Fruit fly (Drosophila melanogaster) whole organism, embryonic: ENCODE results near the gene dUTPase.

Source experiments
- Antp ChIP-seq: fragments of 200-800 bp; sonication (Bioruptor generic); optimal IDR thresholded peaks from 3 replicates; lab custom pipeline; 2016; ENCODE audit warnings: missing biosample characterization, missing genetic modification characterization
- Bdp1 ChIP-seq: fragments of 200-800 bp; sonication (Bioruptor generic); optimal IDR thresholded peaks from 3 replicates; lab custom pipeline; 2016; ENCODE audit warnings: missing biosample characterization, missing genetic modification characterization
- Bteb2 ChIP-seq: fragments of 200-800 bp; sonication (Bioruptor generic); optimal IDR thresholded peaks from 2 replicates; lab custom pipeline; 2016; ENCODE audit warnings: missing biosample characterization, missing genetic modification characterization
- CG10147 ChIP-seq: fragments of 200-800 bp; sonication (Bioruptor generic); optimal IDR thresholded peaks from 2 replicates; lab custom pipeline; 2019; ENCODE audit warnings: missing biosample characterization, mild to moderate bottlenecking, missing genetic modification characterization, moderate library complexity
- CG10267 ChIP-seq: fragments of 200-800 bp; sonication (Bioruptor generic); optimal IDR thresholded peaks from 2 replicates; lab custom pipeline; 2018; ENCODE audit warnings: missing biosample characterization, mild to moderate bottlenecking, missing genetic modification characterization, moderate library complexity
- CG10321 ChIP-seq: fragments of 200-800 bp; sonication (Bioruptor generic); IDR thresholded peaks from 2 replicates; pipeline ENCODE4 v1.3.6; 2022; ENCODE audit warnings: missing biosample characterization, missing genetic modification characterization
- CG10979 ChIP-seq: fragments of 200-800 bp; sonication (Bioruptor generic); optimal IDR thresholded peaks from 2 replicates; lab custom pipeline; 2018; ENCODE audit warnings: missing biosample characterization, mild to moderate bottlenecking, missing genetic modification characterization, moderate library complexity
- CG11456 ChIP-seq: fragments of 200-800 bp; sonication (Bioruptor generic); IDR thresholded peaks from 3 replicates; pipeline ENCODE4 v1.3.6; 2022; ENCODE audit warnings: missing biosample characterization, missing genetic modification characterization
- CG12155 ChIP-seq: fragments of 200-800 bp; sonication (Bioruptor generic); optimal IDR thresholded peaks from 3 replicates; lab custom pipeline; 2016; ENCODE audit warnings: missing biosample characterization, missing genetic modification characterization
- CG1233 ChIP-seq: fragments of 200-800 bp; sonication (Bioruptor generic); optimal IDR thresholded peaks from 4 replicates; lab custom pipeline; 2018; ENCODE audit warnings: missing biosample characterization, mild to moderate bottlenecking, missing genetic modification characterization
- CG13296 ChIP-seq: fragments of 200-800 bp; sonication (Bioruptor generic); optimal IDR thresholded peaks from 3 replicates; lab custom pipeline; 2018; ENCODE audit warnings: missing biosample characterization, mild to moderate bottlenecking, missing genetic modification characterization
- CG14441 ChIP-seq: fragments of 200-800 bp; sonication (Bioruptor generic); IDR thresholded peaks from 2 replicates; pipeline ENCODE4 v1.3.6; 2022; ENCODE audit warnings: missing biosample characterization, missing genetic modification characterization
- CG15269 ChIP-seq: fragments of 200-800 bp; sonication (Bioruptor generic); optimal IDR thresholded peaks from 2 replicates; lab custom pipeline; 2018; ENCODE audit warnings: missing biosample characterization, mild to moderate bottlenecking, missing genetic modification characterization, moderate library complexity
- CG15696 ChIP-seq: fragments of 200-800 bp; sonication (Bioruptor generic); optimal IDR thresholded peaks from 2 replicates; lab custom pipeline; 2019; ENCODE audit warnings: missing biosample characterization, mild to moderate bottlenecking, missing genetic modification characterization, moderate library complexity
- CG17829 ChIP-seq: fragments of 200-800 bp; optimal IDR thresholded peaks from 2 replicates; lab custom pipeline; 2019; ENCODE audit warnings: missing biosample characterization, mild to moderate bottlenecking, missing genetic modification characterization, moderate library complexity
- CG1832 ChIP-seq: fragments of 200-800 bp; sonication (Bioruptor generic); optimal IDR thresholded peaks from 2 replicates; lab custom pipeline; 2017; ENCODE audit warnings: missing biosample characterization, mild to moderate bottlenecking, missing genetic modification characterization, inconsistent platforms
- CG18619 ChIP-seq: fragments of 200-800 bp; sonication (Bioruptor generic); optimal IDR thresholded peaks from 3 replicates; lab custom pipeline; 2017; ENCODE audit warnings: missing biosample characterization, mild to moderate bottlenecking, missing genetic modification characterization
- CG2120 ChIP-seq: fragments of 200-800 bp; sonication (Bioruptor generic); optimal IDR thresholded peaks from 3 replicates; lab custom pipeline; 2016; ENCODE audit warnings: missing biosample characterization, missing genetic modification characterization
- CG2875 ChIP-seq: fragments of 200-800 bp; sonication (Bioruptor generic); optimal IDR thresholded peaks from 2 replicates; lab custom pipeline; 2017; ENCODE audit warnings: missing biosample characterization, mild to moderate bottlenecking, missing genetic modification characterization, missing genetic modification reagents
- CG3726 ChIP-seq: fragments of 200-800 bp; sonication (Bioruptor generic); IDR thresholded peaks from 3 replicates; pipeline ENCODE4, ENCODE4 v1.3.6; 2022; ENCODE audit warnings: missing biosample characterization, missing genetic modification characterization
- CG5245 ChIP-seq: fragments of 200-800 bp; sonication (Bioruptor generic); optimal IDR thresholded peaks from 3 replicates; lab custom pipeline; 2016; ENCODE audit warnings: missing biosample characterization, missing genetic modification characterization
- CG6765 ChIP-seq: fragments of 200-800 bp; sonication (Bioruptor generic); optimal IDR thresholded peaks from 3 replicates; lab custom pipeline; 2017; ENCODE audit warnings: missing biosample characterization, mild to moderate bottlenecking, missing genetic modification characterization
- CG6854 ChIP-seq: fragments of 200-800 bp; sonication (Bioruptor generic); optimal IDR thresholded peaks from 3 replicates; lab custom pipeline; 2017; ENCODE audit warnings: missing biosample characterization, mild to moderate bottlenecking, missing genetic modification characterization
- CG8290 ChIP-seq, 3 experiments: fragments of 200-800 bp; sonication (Bioruptor generic); optimal IDR thresholded peaks; 2 replicates each; lab custom pipeline; 2016 to 2019; ENCODE audit warnings: missing biosample characterization in 3 of 3, missing genetic modification characterization in 3 of 3, mild to moderate bottlenecking in 2 of 3, moderate library complexity in 1 of 3
- Dfd ChIP-seq, 2 experiments: fragments of >200 bp; optimal IDR thresholded peaks; 2 replicates each; lab custom pipeline; 2017; ENCODE audit warnings: missing biosample characterization in 2 of 2, missing genetic modification characterization in 2 of 2
- E2f2 ChIP-seq: fragments of 200-800 bp; sonication (Bioruptor generic); IDR thresholded peaks from 2 replicates; pipeline ENCODE4 v1.3.6; 2022; ENCODE audit warnings: missing biosample characterization, missing genetic modification characterization
- Elba2 ChIP-seq: fragments of 200-800 bp; sonication (Bioruptor generic); optimal IDR thresholded peaks from 3 replicates; lab custom pipeline; 2016; ENCODE audit warnings: missing biosample characterization, missing genetic modification characterization
- HLH54F ChIP-seq: fragments of 200-800 bp; sonication (Bioruptor generic); optimal IDR thresholded peaks from 3 replicates; lab custom pipeline; 2016; ENCODE audit warnings: missing biosample characterization, missing genetic modification characterization
- Hey ChIP-seq: fragments of 200-800 bp; sonication (Bioruptor generic); optimal IDR thresholded peaks from 3 replicates; lab custom pipeline; 2018; ENCODE audit warnings: missing biosample characterization, mild to moderate bottlenecking, missing genetic modification characterization
- Hsf ChIP-seq: fragments of 200-800 bp; sonication (Bioruptor generic); optimal IDR thresholded peaks from 3 replicates; lab custom pipeline; 2016; ENCODE audit warnings: missing biosample characterization, missing genetic modification characterization
- Neu2 ChIP-seq: fragments of 200-800 bp; sonication (Bioruptor generic); optimal IDR thresholded peaks from 3 replicates; lab custom pipeline; 2016; ENCODE audit warnings: missing biosample characterization, missing genetic modification characterization, borderline replicate concordance
- PHDP ChIP-seq: fragments of 200-800 bp; sonication (Bioruptor generic); optimal IDR thresholded peaks from 3 replicates; lab custom pipeline; 2018; ENCODE audit warnings: missing biosample characterization, mild to moderate bottlenecking, missing genetic modification characterization, moderate library complexity
- Sry-β ChIP-seq: fragments of 200-800 bp; sonication (Bioruptor generic); optimal IDR thresholded peaks from 2 replicates; lab custom pipeline; 2018; ENCODE audit warnings: missing biosample characterization, mild to moderate bottlenecking, missing genetic modification characterization, moderate library complexity
- Sry-δ ChIP-seq: fragments of 200-800 bp; sonication (Bioruptor generic); optimal IDR thresholded peaks from 2 replicates; lab custom pipeline; 2016; ENCODE audit warnings: missing biosample characterization, missing genetic modification characterization
- Xbp1 ChIP-seq: fragments of 200-800 bp; sonication (Bioruptor generic); optimal IDR thresholded peaks from 3 replicates; lab custom pipeline; 2016; ENCODE audit warnings: missing biosample characterization, mild to moderate bottlenecking, missing genetic modification characterization
- bcd ChIP-seq: fragments of 200-800 bp; sonication (Bioruptor generic); optimal IDR thresholded peaks from 2 replicates; lab custom pipeline; 2017; ENCODE audit warnings: missing biosample characterization, mild to moderate bottlenecking, missing genetic modification characterization
- btn ChIP-seq: fragments of 200-800 bp; sonication (Bioruptor generic); optimal IDR thresholded peaks from 2 replicates; lab custom pipeline; 2016; ENCODE audit warnings: missing biosample characterization, missing genetic modification characterization
- disco-r ChIP-seq: fragments of 200-800 bp; sonication (Bioruptor generic); optimal IDR thresholded peaks from 2 replicates; lab custom pipeline; 2016; ENCODE audit warnings: missing biosample characterization, missing genetic modification characterization
- dm ChIP-seq: fragments of 200-800 bp; sonication (Bioruptor generic); optimal IDR thresholded peaks from 3 replicates; lab custom pipeline; 2016; ENCODE audit warnings: missing biosample characterization, missing genetic modification characterization
- dmrt99B ChIP-seq: fragments of 200-800 bp; sonication (Bioruptor generic); optimal IDR thresholded peaks from 2 replicates; lab custom pipeline; 2018; ENCODE audit warnings: missing biosample characterization, mild to moderate bottlenecking, missing genetic modification characterization, moderate library complexity
- ftz-f1 ChIP-seq: fragments of 200-800 bp; sonication (Bioruptor generic); optimal IDR thresholded peaks from 2 replicates; lab custom pipeline; 2016; ENCODE audit warnings: missing biosample characterization, missing genetic modification characterization
- h ChIP-seq: fragments of >200 bp; optimal IDR thresholded peaks from 2 replicates; lab custom pipeline; 2017
- her ChIP-seq: fragments of 200-800 bp; sonication (Bioruptor generic); optimal IDR thresholded peaks from 2 replicates; lab custom pipeline; 2016; ENCODE audit warnings: missing biosample characterization, missing genetic modification characterization
- lbe ChIP-seq: fragments of 200-800 bp; sonication (Bioruptor generic); optimal IDR thresholded peaks from 2 replicates; lab custom pipeline; 2016; ENCODE audit warnings: missing biosample characterization, mild to moderate bottlenecking, missing genetic modification characterization
- lilli ChIP-seq: fragments of 200-800 bp; sonication (Bioruptor generic); optimal IDR thresholded peaks from 3 replicates; lab custom pipeline; 2016; ENCODE audit warnings: missing biosample characterization, missing genetic modification characterization
- peb ChIP-seq: fragments of 200-800 bp; sonication (Bioruptor generic); IDR thresholded peaks from 2 replicates; pipeline ENCODE4 v1.3.6; 2022; ENCODE audit warnings: missing biosample characterization, missing genetic modification characterization
- pho ChIP-seq: fragments of 200-800 bp; sonication (Bioruptor generic); optimal IDR thresholded peaks from 2 replicates; lab custom pipeline; 2016; ENCODE audit warnings: missing biosample characterization, missing genetic modification characterization
- run ChIP-seq: fragments of 200-800 bp; sonication (Bioruptor generic); optimal IDR thresholded peaks from 3 replicates; lab custom pipeline; 2018; ENCODE audit warnings: missing biosample characterization, mild to moderate bottlenecking, missing genetic modification characterization
- tio ChIP-seq: fragments of 200-800 bp; sonication (Bioruptor generic); optimal IDR thresholded peaks from 2 replicates; lab custom pipeline; 2017; ENCODE audit warnings: missing biosample characterization, missing genetic modification characterization, inconsistent platforms
- z ChIP-seq: fragments of 200-800 bp; sonication (Bioruptor generic); IDR thresholded peaks from 3 replicates; pipeline ENCODE4 v1.3.6; 2022; ENCODE audit warnings: missing biosample characterization, missing genetic modification characterization
- zen ChIP-seq: fragments of 200-800 bp; sonication (Bioruptor generic); optimal IDR thresholded peaks from 3 replicates; lab custom pipeline; 2018; ENCODE audit warnings: missing biosample characterization, mild to moderate bottlenecking, missing genetic modification characterization, moderate library complexity

The dUTPase gene

dm6 chr2L:10987370-10987853 lies 23.7 kb upstream of the dUTPase start, which contains the start of the genes piwi and CG12253 (continued):
- no peak for TF ChIP-seq ftz-f1 (GFP tag; lab: Kevin White, UChicago)
- peak; percentile 33 for TF ChIP-seq zen (tag; lab: Kevin White, UChicago)
- peak; percentile 7 for TF ChIP-seq CG5245
- no peak for TF ChIP-seq lbe (GFP tag; lab: Kevin White, UChicago)
- TF ChIP-seq tio (GFP tag; lab: Kevin White, UChicago), result peak; percentile 82
- TF ChIP-seq Sry-β, result no peak
- TF ChIP-seq peb (GFP tag; lab: Robert Waterston, UW), result no peak
- TF ChIP-seq CG1233, result peak; percentile 41
- no peak for TF ChIP-seq Hey (tag; lab: Kevin White, UChicago)
- TF ChIP-seq HLH54F (GFP tag; lab: Kevin White, UChicago), result peak; percentile 49
- no peak for TF ChIP-seq CG10147 (GFP tag; lab: Kevin White, UChicago)
- no peak for TF ChIP-seq run (tag; lab: Kevin White, UChicago)
- TF ChIP-seq CG17829 (tag; lab: Kevin White, UChicago), result peak; percentile 57
- TF ChIP-seq CG8290 (GFP tag; optimal IDR thresholded peaks at IDR 0.05; lab: Kevin White, UChicago), result peak; percentile 33
- no peak for TF ChIP-seq CG8290 (tag; optimal IDR thresholded peaks at IDR 0.05; lab: Kevin White, UChicago)
- TF ChIP-seq dm (GFP tag; lab: Kevin White, UChicago), result peak; percentile 33
- peak; percentile 37 for TF ChIP-seq CG15696 (tag; lab: Kevin White, UChicago)
- TF ChIP-seq Dfd (GFP tag; optimal IDR thresholded peaks at IDR 0.05; lab: Kevin White, UChicago), result no peak
- TF ChIP-seq CG1832 (GFP tag; lab: Kevin White, UChicago), result no peak
- peak; percentile 71 for TF ChIP-seq CG10267 (tag; lab: Kevin White, UChicago)
- peak; percentile 62 for TF ChIP-seq lilli (GFP tag; lab: Kevin White, UChicago)
- peak; percentile 64 for TF ChIP-seq pho (GFP tag; lab: Kevin White, UChicago)
- TF ChIP-seq btn (GFP tag; lab: Kevin White, UChicago), result no peak
- TF ChIP-seq CG6854, result no peak
- peak; percentile 57 for TF ChIP-seq CG2875 (GFP tag; lab: Kevin White, UChicago)
- TF ChIP-seq E2f2 (GFP tag; lab: Robert Waterston, UW), result peak; percentile 64
- no peak for TF ChIP-seq Neu2 (GFP tag; lab: Kevin White, UChicago)
- TF ChIP-seq Xbp1, result peak; percentile 83
- no peak for TF ChIP-seq bcd
- no peak for TF ChIP-seq CG10321 (GFP tag; lab: Robert Waterston, UW)
- peak; percentile 76 for TF ChIP-seq CG2120 (GFP tag; lab: Kevin White, UChicago)
- no peak for TF ChIP-seq z (GFP tag; lab: Robert Waterston, UW)
- peak; percentile 7 for TF ChIP-seq Antp (GFP tag; lab: Kevin White, UChicago)
- peak; percentile 69 for TF ChIP-seq CG12155 (GFP tag; lab: Kevin White, UChicago)
- no peak for TF ChIP-seq disco-r (GFP tag; lab: Kevin White, UChicago)
- no peak for TF ChIP-seq CG18619
- peak; percentile 77 for TF ChIP-seq CG10979
- TF ChIP-seq Bdp1 (GFP tag; lab: Kevin White, UChicago), result no peak
- no peak for TF ChIP-seq h
- TF ChIP-seq CG11456 (GFP tag; lab: Robert Waterston, UW), result no peak; the same call in 2 of the 3 replicates
- peak; percentile 77 for TF ChIP-seq Hsf
- TF ChIP-seq dmrt99B, result no peak
- peak; percentile 87 for TF ChIP-seq PHDP (tag; lab: Kevin White, UChicago)
- TF ChIP-seq her, result no peak
- TF ChIP-seq Elba2 (GFP tag; lab: Kevin White, UChicago), result no peak
- peak; percentile 17 for TF ChIP-seq CG13296 (GFP tag; lab: Kevin White, UChicago)
- peak; percentile 32 for TF ChIP-seq Bteb2 (GFP tag; lab: Kevin White, UChicago)
- 0 out of 2 replicates have a peak, but pooled peaks have one; percentile 40 for TF ChIP-seq CG14441 (GFP tag; lab: Robert Waterston, UW)
- no peak for TF ChIP-seq CG6765 (GFP tag; lab: Kevin White, UChicago)
- no peak for TF ChIP-seq CG15269 (tag; lab: Kevin White, UChicago)
- TF ChIP-seq CG3726 (GFP tag; lab: Robert Waterston, UW), result no peak
- TF ChIP-seq Sry-δ, result no peak
